Worm (Caenorhabditis elegans) whole organism, early embryonic: ENCODE measurements around the gene tmem-138.

Source experiments
- B0310.2 ChIP-seq: sonication (generic microtip); optimal IDR thresholded peaks from 2 replicates; lab custom pipeline; 2016; ENCODE audit warnings: mild to moderate bottlenecking, missing genetic modification characterization, missing compliant biosample characterization
- F13C5.2 ChIP-seq: sonication (generic microtip); optimal IDR thresholded peaks from 2 replicates; lab custom pipeline; 2017; ENCODE audit warnings: mild to moderate bottlenecking, missing genetic modification characterization, inconsistent platforms, missing compliant biosample characterization
- aly-1 ChIP-seq: sonication (generic microtip); optimal IDR thresholded peaks from 2 replicates; lab custom pipeline; 2016; ENCODE audit warnings: missing genetic modification characterization, missing compliant biosample characterization
- ama-1 ChIP-seq: fragments of 150-350 bp; optimal IDR thresholded peaks from 2 replicates; lab custom pipeline; 2014
- ceh-13 ChIP-seq: fragments of 200-800 bp; sonication (Bioruptor generic); optimal IDR thresholded peaks from 2 replicates; lab custom pipeline; 2018; ENCODE audit warnings: mild to moderate bottlenecking, missing genetic modification characterization, missing compliant biosample characterization
- ceh-36 ChIP-seq: sonication (generic microtip); optimal IDR thresholded peaks from 2 replicates; lab custom pipeline; 2016; ENCODE audit warnings: missing genetic modification characterization, inconsistent platforms, missing compliant biosample characterization
- ets-7 ChIP-seq: sonication (generic microtip); optimal IDR thresholded peaks from 2 replicates; lab custom pipeline; 2016; ENCODE audit warnings: missing genotype, missing genetic modification characterization, missing compliant biosample characterization
- flt-1 ChIP-seq: fragments of 200-800 bp; sonication (Bioruptor generic); IDR thresholded peaks from 2 replicates; pipeline ENCODE4 v1.3.6; 2022; ENCODE audit warnings: missing genetic modification characterization, missing compliant biosample characterization
- hmbx-1 ChIP-seq: sonication (generic microtip); optimal IDR thresholded peaks from 2 replicates; lab custom pipeline; 2016; ENCODE audit warnings: mild to moderate bottlenecking, missing genetic modification characterization, missing compliant biosample characterization
- hmg-4 ChIP-seq: fragments of 200-800 bp; sonication (Bioruptor generic); optimal IDR thresholded peaks from 2 replicates; lab custom pipeline; 2018; ENCODE audit warnings: mild to moderate bottlenecking, missing genetic modification characterization, missing compliant biosample characterization
- hnd-1 ChIP-seq: sonication (generic microtip); optimal IDR thresholded peaks from 2 replicates; lab custom pipeline; 2016; ENCODE audit warnings: missing genetic modification characterization, missing compliant biosample characterization
- pes-1 ChIP-seq: fragments of 200-800 bp; sonication (Bioruptor generic); IDR thresholded peaks from 2 replicates; pipeline ENCODE4 v1.3.6; 2022; ENCODE audit warnings: missing genetic modification reagents, missing genetic modification characterization, missing compliant biosample characterization
- scrt-1 ChIP-seq: fragments of 200-800 bp; sonication (Bioruptor generic); IDR thresholded peaks from 2 replicates; pipeline ENCODE4 v1.3.6; 2022; ENCODE audit warnings: missing genetic modification characterization, missing compliant biosample characterization
- sea-1 ChIP-seq: fragments of 200-800 bp; sonication (Bioruptor generic); conservative IDR thresholded peaks from 2 replicates; pipeline ENCODE4 v1.3.6; 2022; ENCODE audit warnings: missing genetic modification characterization, missing compliant biosample characterization
- tbx-11 ChIP-seq: fragments of 200-800 bp; sonication (Bioruptor generic); IDR thresholded peaks from 2 replicates; pipeline ENCODE4 v1.3.6; 2022; ENCODE audit warnings: missing genetic modification characterization, missing compliant biosample characterization
- tbx-37 ChIP-seq: fragments of 200-800 bp; sonication (Bioruptor generic); conservative IDR thresholded peaks from 2 replicates; pipeline ENCODE4 v1.3.6; 2022; ENCODE audit warnings: missing genetic modification reagents, missing genetic modification characterization, missing compliant biosample characterization
- tra-4 ChIP-seq: sonication (generic microtip); optimal IDR thresholded peaks from 2 replicates; lab custom pipeline; 2017; ENCODE audit warnings: missing genetic modification characterization, missing compliant biosample characterization

Gene tmem-138

DNA sequence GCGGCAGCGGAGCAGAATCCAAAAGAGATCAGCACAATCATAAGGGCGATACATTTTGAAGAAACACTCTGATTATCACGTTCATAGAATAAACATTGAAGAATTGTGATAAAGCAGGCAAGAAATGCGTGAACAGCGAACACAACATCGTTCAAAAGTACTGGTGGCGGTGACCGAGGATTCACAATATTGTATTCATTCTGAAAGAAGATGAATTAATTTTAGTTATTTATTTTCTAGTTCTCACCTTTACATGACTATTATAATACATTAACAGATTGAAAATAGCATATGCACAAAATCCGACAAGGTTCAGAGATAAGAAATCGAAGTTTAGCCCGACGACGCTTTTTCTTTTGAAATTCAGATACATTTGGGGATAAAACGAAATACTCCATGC lies 21.2 kb upstream of the tmem-138 start:
- TF ChIP-seq B0310.2 (tag; lab: Kevin White, UChicago) (no peak), hmbx-1 (no peak), ets-7 (tag; lab: Kevin White, UChicago) (no peak), F13C5.2 (tag; lab: Kevin White, UChicago) (no peak), ceh-13 (GFP tag; lab: Kevin White, UChicago) (no peak), ceh-36 (no peak), hnd-1 (tag; lab: Kevin White, UChicago) (no peak), hmg-4 (GFP tag; lab: Kevin White, UChicago) (no peak), flt-1 (GFP tag; lab: Robert Waterston, UW) (no peak), scrt-1 (GFP tag; lab: Robert Waterston, UW) (no peak), aly-1 (tag; lab: Kevin White, UChicago) (no peak), pes-1 (GFP tag; lab: Robert Waterston, UW) (no peak), tra-4 (tag; lab: Kevin White, UChicago) (no peak), sea-1 (GFP tag; lab: Robert Waterston, UW) (no peak), ama-1 (lab: Kevin White, UChicago) (no peak), tbx-37 (GFP tag; lab: Robert Waterston, UW) (no peak), tbx-11 (GFP tag; lab: Robert Waterston, UW) (no peak)

DNA sequence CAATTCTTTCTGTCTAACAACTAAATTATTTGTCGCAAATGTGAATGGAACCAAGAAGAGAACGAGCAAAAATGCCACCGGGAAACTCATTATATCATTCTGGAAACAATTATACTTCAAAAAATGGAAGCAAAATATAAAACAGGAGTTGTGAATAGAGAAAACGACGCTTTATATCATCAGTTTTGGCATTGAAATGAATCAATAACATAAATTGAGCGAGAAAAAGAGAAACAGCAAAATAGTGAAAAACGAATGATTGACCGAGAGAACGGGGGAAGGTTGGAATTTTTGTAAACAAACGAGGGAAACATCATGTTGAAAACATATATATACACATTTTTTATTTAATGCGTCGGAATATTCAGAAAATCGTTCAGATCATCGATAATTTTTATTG lies 20.3 kb upstream of the tmem-138 start, which contains the start of gene ctns-1:
Gene ctns-1 (minus strand): TSS at position 101 of the 400 bp plus-strand sequence.
- TF ChIP-seq hnd-1 (tag; lab: Kevin White, UChicago) (no peak), hmg-4 (GFP tag; lab: Kevin White, UChicago) (no peak), tra-4 (tag; lab: Kevin White, UChicago) (no peak), scrt-1 (GFP tag; lab: Robert Waterston, UW) (no peak), ama-1 (lab: Kevin White, UChicago) (no peak), aly-1 (tag; lab: Kevin White, UChicago) (no peak), tbx-11 (GFP tag; lab: Robert Waterston, UW) (no peak), ets-7 (tag; lab: Kevin White, UChicago) (no peak), ceh-13 (GFP tag; lab: Kevin White, UChicago) (no peak), pes-1 (GFP tag; lab: Robert Waterston, UW) (no peak), tbx-37 (GFP tag; lab: Robert Waterston, UW) (no peak), flt-1 (GFP tag; lab: Robert Waterston, UW) (no peak), ceh-36 (no peak), F13C5.2 (tag; lab: Kevin White, UChicago) (no peak), hmbx-1 (no peak), sea-1 (GFP tag; lab: Robert Waterston, UW) (no peak), B0310.2 (tag; lab: Kevin White, UChicago) (no peak)

DNA sequence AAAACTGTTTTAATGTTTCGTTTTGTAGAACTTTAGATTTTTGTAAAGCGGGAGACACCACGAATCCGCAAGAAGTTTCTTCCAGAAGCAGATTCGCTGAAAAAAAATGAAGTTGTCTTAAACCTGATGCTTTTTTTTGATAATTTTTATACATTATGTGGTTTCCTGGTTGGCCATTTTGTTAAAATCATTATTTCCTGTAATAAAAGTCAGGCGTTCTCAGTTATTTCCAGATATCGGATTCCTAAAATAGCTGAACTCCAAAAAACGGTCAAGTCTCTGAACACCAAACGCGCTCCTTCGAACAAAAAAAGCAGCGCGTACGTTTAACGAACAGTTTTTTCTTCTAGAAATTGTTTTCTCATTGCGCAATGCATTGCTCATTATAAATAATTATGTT lies 19.7 kb upstream of the tmem-138 start:
- TF ChIP-seq ceh-13 (GFP tag; lab: Kevin White, UChicago) (peak; percentile 20), hmbx-1 (no peak), tra-4 (tag; lab: Kevin White, UChicago) (no peak)

DNA sequence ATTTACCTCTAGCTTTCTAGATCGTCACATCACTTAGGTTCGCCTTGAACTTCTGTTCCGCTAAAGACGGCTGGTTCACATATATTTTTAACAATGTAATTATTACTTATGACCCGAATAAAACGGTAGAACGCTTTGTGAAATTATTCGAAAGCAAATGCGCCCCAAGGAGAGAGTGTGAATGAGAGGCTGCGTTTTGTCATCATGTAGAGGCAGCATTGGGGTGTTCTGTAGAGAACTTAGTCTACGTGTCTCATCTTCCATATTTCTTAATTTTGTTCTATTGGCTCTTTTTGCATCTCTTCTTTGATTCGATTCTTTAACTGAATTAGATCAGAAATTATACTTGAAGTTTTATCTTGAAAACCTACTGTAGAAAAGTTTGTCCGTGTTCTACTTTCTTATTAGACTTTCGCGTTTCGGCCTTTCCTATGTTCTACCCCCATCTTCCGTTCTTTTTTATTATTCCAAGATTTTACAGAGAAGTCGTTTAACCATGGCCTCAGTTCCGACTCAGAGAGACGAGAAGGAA lies 19.0 kb upstream of the tmem-138 start, which contains the start of gene cdc-48.2:
Gene cdc-48.2 (plus strand): TSS at position 482 of the 532 bp plus-strand sequence.
- no peak for TF ChIP-seq hnd-1 (tag; lab: Kevin White, UChicago)
- TF ChIP-seq ceh-36 = no peak
- TF ChIP-seq ama-1 (lab: Kevin White, UChicago) = no peak
- TF ChIP-seq sea-1 (GFP tag; lab: Robert Waterston, UW) = no peak
- no peak for TF ChIP-seq aly-1 (tag; lab: Kevin White, UChicago)
- TF ChIP-seq ceh-13 (GFP tag; lab: Kevin White, UChicago) = no peak
- TF ChIP-seq scrt-1 (GFP tag; lab: Robert Waterston, UW) = no peak
- no peak for TF ChIP-seq pes-1 (GFP tag; lab: Robert Waterston, UW)
- TF ChIP-seq ets-7 (tag; lab: Kevin White, UChicago) = no peak
- TF ChIP-seq tbx-37 (GFP tag; lab: Robert Waterston, UW) = no peak
- no peak for TF ChIP-seq tra-4 (tag; lab: Kevin White, UChicago)
- no peak for TF ChIP-seq F13C5.2 (tag; lab: Kevin White, UChicago)

DNA sequence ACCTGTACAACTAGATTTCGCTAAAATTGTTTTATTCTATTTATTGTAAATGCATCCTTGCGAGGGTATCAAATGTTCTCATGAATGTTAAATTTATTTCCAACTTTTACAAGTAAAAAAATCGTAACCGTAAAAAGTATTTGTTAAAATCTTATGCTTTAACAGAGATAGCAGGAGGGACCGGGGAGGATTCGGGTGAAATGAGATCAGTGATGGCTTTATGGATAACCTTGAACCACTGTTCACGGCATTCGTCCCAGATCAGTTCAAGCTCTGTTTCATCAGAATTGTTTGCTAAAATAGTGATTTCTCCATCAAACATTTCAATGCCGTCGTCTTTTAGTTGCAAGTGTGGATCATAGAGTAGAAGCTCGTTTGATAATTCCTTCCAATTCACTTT lies 16.0 kb upstream of the tmem-138 start:
- TF ChIP-seq ama-1 (lab: Kevin White, UChicago) (no peak), F13C5.2 (tag; lab: Kevin White, UChicago) (no peak), aly-1 (tag; lab: Kevin White, UChicago) (no peak)

DNA sequence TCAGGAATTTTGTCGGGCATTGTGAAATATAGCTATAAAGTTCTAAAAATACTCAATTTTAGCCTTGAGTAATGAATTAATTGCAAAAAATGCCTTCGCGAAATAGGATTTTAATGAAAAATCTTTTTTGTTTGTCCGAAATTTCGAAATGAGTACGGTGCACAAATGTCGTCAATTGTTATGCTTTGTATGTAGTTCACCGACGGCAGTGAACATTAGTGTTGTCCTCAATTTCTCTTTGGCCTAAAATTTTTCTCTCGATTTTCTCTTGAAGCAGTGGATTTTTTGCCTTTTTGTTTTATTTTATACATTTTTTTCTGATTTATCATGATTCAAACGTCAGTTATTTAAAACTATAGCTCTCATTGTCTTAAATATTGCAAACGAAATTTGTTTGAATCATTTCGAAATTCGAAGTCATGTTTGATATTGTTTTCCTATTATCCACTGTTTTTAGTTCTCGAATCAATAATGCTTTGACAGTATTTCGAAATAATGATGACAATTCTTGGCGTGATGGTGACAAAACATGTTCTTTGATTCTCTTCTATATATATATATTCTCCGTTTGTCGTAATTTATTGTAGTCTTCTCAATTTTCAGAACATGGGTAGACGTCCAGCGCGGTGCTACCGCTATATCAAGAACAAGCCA lies 13.7 kb upstream of the tmem-138 start, which contains the start of the genes ints-11 and rpl-10:
Gene ints-11 (minus strand): TSS at position 201 of the 654 bp plus-strand sequence.
Gene rpl-10 (plus strand): TSS at position 604 of the 654 bp plus-strand sequence.
- no peak for TF ChIP-seq tbx-11 (GFP tag; lab: Robert Waterston, UW)
- TF ChIP-seq hmbx-1 = no peak

DNA sequence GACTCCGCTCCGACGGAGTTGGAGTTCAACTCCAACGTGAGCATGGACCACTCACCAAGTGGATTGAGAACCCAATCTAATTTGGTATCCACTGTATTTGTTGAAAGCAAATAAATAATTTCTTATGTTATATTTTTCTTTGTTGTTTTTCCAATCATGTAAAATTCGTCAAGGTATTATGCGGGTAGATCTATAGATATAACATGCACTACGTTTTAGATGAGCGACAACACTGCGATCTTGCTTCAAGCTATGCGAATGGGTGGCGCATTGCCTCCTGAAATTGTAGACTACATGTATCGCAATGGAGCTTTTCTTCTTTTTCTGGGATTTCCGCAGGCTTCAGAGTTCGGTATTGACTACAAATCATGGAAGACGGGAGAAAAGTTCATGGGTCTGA lies 12.6 kb upstream of the tmem-138 start, which contains the start of gene F10B5.2:
Gene F10B5.2 (plus strand): TSS at position 220 of the 400 bp plus-strand sequence.
- TF ChIP-seq F13C5.2 (tag; lab: Kevin White, UChicago) (no peak), pes-1 (GFP tag; lab: Robert Waterston, UW) (no peak), B0310.2 (tag; lab: Kevin White, UChicago) (no peak), sea-1 (GFP tag; lab: Robert Waterston, UW) (no peak)
